Worm (Caenorhabditis elegans): Measurements from ENCODE around the gene F26D11.13.
A peak's percentile ranks its signal among the peaks of the same experiment; 100 is the strongest.

The F26D11.13 gene

DNA sequence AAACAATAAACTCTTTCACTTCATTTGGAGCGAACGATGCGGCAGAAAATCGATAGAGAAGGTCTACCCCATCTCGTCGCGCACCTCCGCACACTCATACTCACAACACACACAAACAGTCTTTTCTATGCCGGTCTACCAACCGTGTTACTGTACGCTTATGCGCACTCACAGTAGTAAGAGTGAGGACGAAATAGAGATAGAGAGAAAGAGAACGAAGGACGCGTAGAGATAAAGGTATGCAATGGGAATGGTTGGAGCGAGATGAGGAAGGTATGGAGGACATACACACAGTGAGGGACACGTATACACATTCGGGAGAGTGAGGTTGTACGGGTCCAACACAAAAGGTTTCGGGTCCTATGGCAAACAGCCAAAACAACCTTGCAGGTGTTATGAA lies 24.3 kb upstream of the F26D11.13 start (continued):
- TF ChIP-seq nhr-11 (tag; optimal IDR thresholded peaks at IDR 0.05) (no peak), duxl-1 (tag; optimal IDR thresholded peaks at IDR 0.05; ENCODE audit: poor library complexity) (no peak), Y5F2A.4 (GFP tag; optimal IDR thresholded peaks at IDR 0.05) (no peak), pqm-1 (tag; optimal IDR thresholded peaks at IDR 0.05) (no peak), ztf-7 (tag; optimal IDR thresholded peaks at IDR 0.05) (no peak), dve-1 (tag; optimal IDR thresholded peaks at IDR 0.05; ENCODE audit: insufficient read depth) (peak; percentile 78), F44E2.7 (GFP tag; IDR thresholded peaks at IDR 0.05) (0 out of 2 replicates have a peak, but pooled peaks have one; percentile 35), nhr-111 (GFP tag; optimal IDR thresholded peaks at IDR 0.05) (no peak), mep-1 (tag; optimal IDR thresholded peaks at IDR 0.05) (peak; percentile 64), ztf-11 (tag; optimal IDR thresholded peaks at IDR 0.05) (no peak), daf-19 (GFP tag; conservative IDR thresholded peaks at IDR 0.05) (no peak), nhr-6 (tag; optimal IDR thresholded peaks at IDR 0.05) (peak; percentile 41), pha-4 (GFP tag; IDR thresholded peaks at IDR 0.05) (no peak), pha-4 (tag; optimal IDR thresholded peaks at IDR 0.05) (peak; percentile 0), gei-8 (GFP tag; optimal IDR thresholded peaks at IDR 0.05) (no peak), zag-1 (tag; optimal IDR thresholded peaks at IDR 0.05) (no peak), daf-16 (GFP tag; optimal IDR thresholded peaks at IDR 0.05) (no peak), daf-16 (tag; optimal IDR thresholded peaks at IDR 0.05) (peak; percentile 36), spr-1 (tag; optimal IDR thresholded peaks at IDR 0.05) (no peak), madf-9 (GFP tag; conservative IDR thresholded peaks at IDR 0.05) (no peak), sdz-12 (GFP tag; optimal IDR thresholded peaks at IDR 0.05) (no peak), dmd-6 (GFP tag; IDR thresholded peaks at IDR 0.05) (0 out of 2 replicates have a peak, but pooled peaks have one; percentile 9), lin-39 (tag; optimal IDR thresholded peaks at IDR 0.05) (no peak), zfp-3 (GFP tag; conservative IDR thresholded peaks at IDR 0.05) (no peak), aha-1 (tag) (no peak), ceh-62 (tag; optimal IDR thresholded peaks at IDR 0.05) (no peak), dpl-1 (GFP tag; optimal IDR thresholded peaks at IDR 0.05) (no peak)

DNA sequence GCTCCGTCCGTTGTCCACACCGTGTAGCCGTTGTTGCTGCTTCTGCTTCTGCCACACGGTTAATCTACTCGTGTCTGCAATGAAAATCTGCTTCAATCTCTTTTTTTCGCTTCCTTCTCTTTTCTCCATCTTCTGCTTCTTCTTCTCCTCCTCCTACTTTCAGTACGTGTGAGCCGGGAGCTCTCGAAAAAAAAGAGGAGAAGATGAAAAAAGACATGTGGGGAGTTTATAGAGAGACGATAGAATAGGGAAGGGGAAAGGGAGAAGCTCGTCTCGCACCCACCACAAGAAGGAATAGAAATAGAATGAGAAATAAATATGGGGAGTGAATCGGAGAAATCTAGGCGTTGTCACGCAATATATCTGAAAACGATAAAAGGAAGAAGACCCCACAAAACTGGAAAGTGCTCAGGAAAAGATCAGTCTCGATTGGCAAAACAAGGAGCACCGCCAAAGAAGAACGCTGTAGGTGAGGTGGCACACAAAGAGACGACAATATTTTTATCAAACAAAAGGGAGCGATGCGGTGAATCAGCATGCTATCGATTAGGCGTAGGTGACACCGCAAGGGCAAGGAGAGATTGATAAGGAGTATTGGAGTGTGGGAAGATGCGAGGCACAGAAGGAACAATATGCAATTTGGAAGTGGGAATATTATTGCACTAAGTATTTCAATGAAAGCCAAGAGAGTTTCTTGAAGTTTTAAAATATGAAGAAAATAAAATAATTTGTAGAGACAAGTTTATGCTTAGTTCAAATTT lies 23.4 kb upstream of the F26D11.13 start, which contains the start of gene let-413:
Gene let-413, minus strand, starts transcription at position 76 of the 761 bp plus-strand sequence.
- TF ChIP-seq Y75B8A.6 (GFP tag; IDR thresholded peaks at IDR 0.05) (no peak), hlh-11 (tag; optimal IDR thresholded peaks at IDR 0.05) (peak; percentile 44), zag-1 (tag; optimal IDR thresholded peaks at IDR 0.05) (no peak), daf-16 (GFP tag; optimal IDR thresholded peaks at IDR 0.05) (no peak), daf-16 (tag; optimal IDR thresholded peaks at IDR 0.05) (peak; percentile 39), lin-38 (GFP tag; IDR thresholded peaks at IDR 0.05) (no peak), nhr-28 (tag; optimal IDR thresholded peaks at IDR 0.05) (peak; percentile 66), ztf-7 (tag; optimal IDR thresholded peaks at IDR 0.05) (no peak), pqm-1 (tag; optimal IDR thresholded peaks at IDR 0.05) (peak; percentile 76), pha-4 (GFP tag; IDR thresholded peaks at IDR 0.05) (0 out of 2 replicates have a peak, but pooled peaks have one; percentile 27), pha-4 (tag; optimal IDR thresholded peaks at IDR 0.05) (no peak), mxl-3 (GFP tag; optimal IDR thresholded peaks at IDR 0.05) (peak; percentile 37), lsy-2 (tag; optimal IDR thresholded peaks at IDR 0.05) (peak in 1 of 2 experiments; percentile 23), dve-1 (tag; optimal IDR thresholded peaks at IDR 0.05; ENCODE audit: insufficient read depth) (peak; percentile 58), zfp-3 (GFP tag; conservative IDR thresholded peaks at IDR 0.05) (no peak), nhr-237 (tag; optimal IDR thresholded peaks at IDR 0.05) (no peak), ctbp-1 (GFP tag; IDR thresholded peaks at IDR 0.05) (0 out of 2 replicates have a peak, but pooled peaks have one; percentile 10), dmd-9 (GFP tag; IDR thresholded peaks at IDR 0.05) (no peak), mep-1 (tag; optimal IDR thresholded peaks at IDR 0.05) (peak; percentile 20), ceh-28 (tag; optimal IDR thresholded peaks at IDR 0.05) (no peak), ces-1 (GFP tag; optimal IDR thresholded peaks at IDR 0.05) (no peak), unc-39 (tag; optimal IDR thresholded peaks at IDR 0.05) (no peak), ceh-20 (GFP tag; IDR thresholded peaks at IDR 0.05) (no peak), T20F7.1 (GFP tag; optimal IDR thresholded peaks at IDR 0.05) (no peak), mxl-2 (GFP tag; conservative IDR thresholded peaks at IDR 0.05) (no peak), F49E8.2 (tag; optimal IDR thresholded peaks at IDR 0.05; ENCODE audit: borderline replicate concordance) (no peak), egl-43 (GFP tag; IDR thresholded peaks at IDR 0.05) (no peak), F37D6.2 (tag; optimal IDR thresholded peaks at IDR 0.05) (no peak), dmd-6 (GFP tag; IDR thresholded peaks at IDR 0.05) (peak; percentile 28; the same call in 1 of the 2 replicates), hlh-30 (tag; optimal IDR thresholded peaks at IDR 0.05; ENCODE audit: insufficient read depth) (peak; percentile 8), madf-5 (GFP tag; IDR thresholded peaks at IDR 0.05) (no peak), nhr-10 (tag; optimal IDR thresholded peaks at IDR 0.05) (no peak)

All from whole organism, L4 larva.